Fruit fly (Drosophila melanogaster): ENCODE data around the gene CG31883.
A peak's percentile ranks its signal among the peaks of the same experiment; 100 is the strongest.

The CG31883 gene

dm6 chr2L:9528215-9528614, at the start of gene CG31883:
Gene CG31883 (plus strand): TSS chr2L:9528515.
- no peak for TF ChIP-seq rgr (GFP tag; optimal IDR thresholded peaks at IDR 0.05)
- TF ChIP-seq tai (GFP tag; optimal IDR thresholded peaks at IDR 0.05), result no peak
- no peak for TF ChIP-seq GATAd (GFP tag; optimal IDR thresholded peaks at IDR 0.05)
- no peak for TF ChIP-seq Hr83 (GFP tag; optimal IDR thresholded peaks at IDR 0.05; ENCODE audit: poor library complexity, severe bottlenecking)
- no peak for TF ChIP-seq sv (GFP tag; optimal IDR thresholded peaks at IDR 0.05)
- no peak for TF ChIP-seq dl (GFP tag; optimal IDR thresholded peaks at IDR 0.05; ENCODE audit: insufficient read depth in 1 of 2, partially characterized antibody in 2 of 2)
- no peak for TF ChIP-seq CrebA (GFP tag; optimal IDR thresholded peaks at IDR 0.05; ENCODE audit: borderline replicate concordance)
- no peak for TF ChIP-seq brk (GFP tag; optimal IDR thresholded peaks at IDR 0.05)
- no peak for TF ChIP-seq dsf (GFP tag; optimal IDR thresholded peaks at IDR 0.05; ENCODE audit: borderline replicate concordance)
- TF ChIP-seq OdsH (GFP tag; optimal IDR thresholded peaks at IDR 0.05), result no peak
- TF ChIP-seq ey (GFP tag; optimal IDR thresholded peaks at IDR 0.05), result no peak
- no peak for TF ChIP-seq foxo (GFP tag; optimal IDR thresholded peaks at IDR 0.05)
- TF ChIP-seq h (GFP tag; optimal IDR thresholded peaks at IDR 0.05), result no peak
- TF ChIP-seq Mio (GFP tag; optimal IDR thresholded peaks at IDR 0.05), result no peak
- TF ChIP-seq Dif (GFP tag; optimal IDR thresholded peaks at IDR 0.05; ENCODE audit: partially characterized antibody), result no peak
- TF ChIP-seq N (GFP tag; optimal IDR thresholded peaks at IDR 0.05), result no peak
- no peak for TF ChIP-seq dmrt93B (GFP tag; optimal IDR thresholded peaks at IDR 0.05)
- TF ChIP-seq HLH106 (tag; optimal IDR thresholded peaks at IDR 0.05), result no peak

- peak in 1 of 2 experiments; percentile 8 for TF ChIP-seq foxo (GFP tag; optimal IDR thresholded peaks at IDR 0.05)
- no peak for TF ChIP-seq Sp1 (GFP tag; optimal IDR thresholded peaks at IDR 0.05)
Measured at dm6 chr2L:9487468-9487867, 40.8 kb upstream of the CG31883 start.

dm6 chr2L:9490788-9491187, 37.5 kb upstream of the CG31883 start:
- no peak for TF ChIP-seq Abd-B (GFP tag; optimal IDR thresholded peaks at IDR 0.05)
- TF ChIP-seq Jra (GFP tag; optimal IDR thresholded peaks at IDR 0.05), result no peak
- TF ChIP-seq dl (GFP tag; optimal IDR thresholded peaks at IDR 0.05; ENCODE audit: insufficient read depth in 1 of 2, partially characterized antibody in 2 of 2), result peak; percentile 30 to 57
- TF ChIP-seq tai (GFP tag; optimal IDR thresholded peaks at IDR 0.05), result no peak
- TF ChIP-seq CrebA (GFP tag; optimal IDR thresholded peaks at IDR 0.05; ENCODE audit: borderline replicate concordance), result no peak
- TF ChIP-seq Hr83 (GFP tag; optimal IDR thresholded peaks at IDR 0.05; ENCODE audit: poor library complexity, severe bottlenecking), result peak; percentile 95
- no peak for TF ChIP-seq lola (GFP tag; optimal IDR thresholded peaks at IDR 0.05)
- no peak for TF ChIP-seq foxo (GFP tag; optimal IDR thresholded peaks at IDR 0.05)
- peak; percentile 49 for TF ChIP-seq ey (GFP tag; optimal IDR thresholded peaks at IDR 0.05)
- no peak for TF ChIP-seq usp (GFP tag; optimal IDR thresholded peaks at IDR 0.05)
- no peak for TF ChIP-seq N (GFP tag; optimal IDR thresholded peaks at IDR 0.05)
- peak; percentile 82 for TF ChIP-seq Sp1 (GFP tag; optimal IDR thresholded peaks at IDR 0.05)
- no peak for TF ChIP-seq woc (GFP tag; optimal IDR thresholded peaks at IDR 0.05)
- TF ChIP-seq fru (GFP tag; optimal IDR thresholded peaks at IDR 0.05), result peak; percentile 60
- no peak for TF ChIP-seq Vsx2 (GFP tag; optimal IDR thresholded peaks at IDR 0.05; ENCODE audit: partially characterized antibody)
- TF ChIP-seq Dif (GFP tag; optimal IDR thresholded peaks at IDR 0.05; ENCODE audit: partially characterized antibody), result peak; percentile 58
- no peak for TF ChIP-seq pan (optimal IDR thresholded peaks at IDR 0.05)
- TF ChIP-seq psq (GFP tag; optimal IDR thresholded peaks at IDR 0.05), result peak; percentile 50
- no peak for TF ChIP-seq Dfd (GFP tag; optimal IDR thresholded peaks at IDR 0.05)
- no peak for TF ChIP-seq sv (GFP tag; optimal IDR thresholded peaks at IDR 0.05)
- TF ChIP-seq dsf (GFP tag; optimal IDR thresholded peaks at IDR 0.05; ENCODE audit: borderline replicate concordance), result no peak
- peak; percentile 19 for TF ChIP-seq br (GFP tag; optimal IDR thresholded peaks at IDR 0.05)
- TF ChIP-seq CG32264 (GFP tag; optimal IDR thresholded peaks at IDR 0.05), result peak; percentile 62
- TF ChIP-seq brk (GFP tag; optimal IDR thresholded peaks at IDR 0.05), result peak; percentile 66
- TF ChIP-seq Hnf4 (GFP tag; optimal IDR thresholded peaks at IDR 0.05), result no peak
- peak; percentile 92 for TF ChIP-seq dmrt93B (GFP tag; optimal IDR thresholded peaks at IDR 0.05)
- peak; percentile 52 for TF ChIP-seq sage (GFP tag; optimal IDR thresholded peaks at IDR 0.05)
- TF ChIP-seq Mio (GFP tag; optimal IDR thresholded peaks at IDR 0.05), result no peak
- TF ChIP-seq rgr (GFP tag; optimal IDR thresholded peaks at IDR 0.05), result no peak
- no peak for TF ChIP-seq Hr78 (GFP tag; optimal IDR thresholded peaks at IDR 0.05)
- TF ChIP-seq HLH106 (tag; optimal IDR thresholded peaks at IDR 0.05), result peak; percentile 83
- TF ChIP-seq Rel (GFP tag; optimal IDR thresholded peaks at IDR 0.05), result no peak
- peak; percentile 68 for TF ChIP-seq Rel (tag; optimal IDR thresholded peaks at IDR 0.05)
- no peak for TF ChIP-seq Myc (optimal IDR thresholded peaks at IDR 0.05)
- peak; percentile 86 for TF ChIP-seq h (GFP tag; optimal IDR thresholded peaks at IDR 0.05)
- TF ChIP-seq CG9705 (GFP tag; optimal IDR thresholded peaks at IDR 0.05), result peak; percentile 92
- no peak for TF ChIP-seq OdsH (GFP tag; optimal IDR thresholded peaks at IDR 0.05)
- no peak for TF ChIP-seq jim (GFP tag; optimal IDR thresholded peaks at IDR 0.05)
- no peak for TF ChIP-seq GATAd (GFP tag; optimal IDR thresholded peaks at IDR 0.05)

Data from whole organism, wandering third instar larva.